Fruit fly (Drosophila melanogaster) whole organism, prepupa: ENCODE results near the gene Lztr1.

Experiments
- CG10669 ChIP-seq: fragments of 200-800 bp; sonication (Bioruptor generic); optimal IDR thresholded peaks from 3 replicates; lab custom pipeline; 2018; ENCODE audit warnings: missing biosample characterization, mild to moderate bottlenecking, missing genetic modification characterization, moderate library complexity
- CG11294 ChIP-seq: fragments of 200-800 bp; sonication (Bioruptor generic); IDR thresholded peaks from 2 replicates; pipeline ENCODE4 v1.3.6; 2022; ENCODE audit warnings: missing biosample characterization, missing genetic modification characterization
- CG11762 ChIP-seq: fragments of 200-800 bp; sonication (Bioruptor generic); optimal IDR thresholded peaks from 3 replicates; lab custom pipeline; 2016; ENCODE audit warnings: missing biosample characterization, missing genetic modification characterization; ENCODE audit not compliant: insufficient read depth
- CG11902 ChIP-seq: fragments of 200-800 bp; sonication (Bioruptor generic); optimal IDR thresholded peaks from 3 replicates; lab custom pipeline; 2016; ENCODE audit warnings: missing biosample characterization, missing genetic modification characterization
- CG1621 ChIP-seq: fragments of 200-800 bp; sonication (Bioruptor generic); optimal IDR thresholded peaks from 3 replicates; lab custom pipeline; 2018; ENCODE audit warnings: missing biosample characterization, mild to moderate bottlenecking, missing genetic modification characterization
- CG16779 ChIP-seq: fragments of 200-800 bp; sonication (Bioruptor generic); optimal IDR thresholded peaks from 3 replicates; lab custom pipeline; 2017; ENCODE audit warnings: missing biosample characterization, mild to moderate bottlenecking, missing genetic modification characterization
- CG3032 ChIP-seq: fragments of 200-800 bp; optimal IDR thresholded peaks from 2 replicates; lab custom pipeline; 2019; ENCODE audit warnings: missing biosample characterization, mild to moderate bottlenecking, missing genetic modification characterization, moderate library complexity
- CG31627 ChIP-seq: fragments of 200-800 bp; sonication (Bioruptor generic); optimal IDR thresholded peaks from 3 replicates; lab custom pipeline; 2016; ENCODE audit warnings: missing biosample characterization, missing genetic modification characterization
- CG32006 ChIP-seq: fragments of 200-800 bp; sonication (Bioruptor generic); optimal IDR thresholded peaks from 3 replicates; lab custom pipeline; 2017; ENCODE audit warnings: missing biosample characterization, mild to moderate bottlenecking, missing genetic modification characterization
- CG34406 ChIP-seq: fragments of 200-800 bp; sonication (Bioruptor generic); optimal IDR thresholded peaks from 3 replicates; lab custom pipeline; 2016; ENCODE audit warnings: missing biosample characterization, missing genetic modification characterization
- CG3919 ChIP-seq: fragments of 200-800 bp; sonication (Bioruptor generic); optimal IDR thresholded peaks from 3 replicates; lab custom pipeline; 2016; ENCODE audit warnings: missing biosample characterization, missing genetic modification characterization
- CG4318 ChIP-seq: fragments of 200-800 bp; sonication (Bioruptor generic); optimal IDR thresholded peaks from 3 replicates; lab custom pipeline; 2017; ENCODE audit warnings: missing biosample characterization, mild to moderate bottlenecking, missing genetic modification characterization
- CG6163 ChIP-seq: fragments of 200-800 bp; sonication (Bioruptor generic); IDR thresholded peaks from 3 replicates; pipeline ENCODE4 v1.3.6; 2022; ENCODE audit warnings: missing biosample characterization, missing genetic modification characterization
- CG6276 ChIP-seq: fragments of 200-800 bp; sonication (Bioruptor generic); optimal IDR thresholded peaks from 2 replicates; lab custom pipeline; 2017; ENCODE audit warnings: missing biosample characterization, mild to moderate bottlenecking, missing genetic modification characterization
- CG6792 ChIP-seq: fragments of 200-800 bp; sonication (Bioruptor generic); optimal IDR thresholded peaks from 3 replicates; lab custom pipeline; 2016; ENCODE audit warnings: missing biosample characterization, missing genetic modification characterization
- CG6808 ChIP-seq: fragments of 200-800 bp; sonication (Bioruptor generic); optimal IDR thresholded peaks from 3 replicates; lab custom pipeline; 2017; ENCODE audit warnings: missing biosample characterization, missing genetic modification characterization, mild to moderate bottlenecking, moderate library complexity, missing genetic modification reagents
- CG6854 ChIP-seq: fragments of 200-800 bp; sonication (Bioruptor generic); optimal IDR thresholded peaks from 2 replicates; lab custom pipeline; 2017; ENCODE audit warnings: missing biosample characterization, mild to moderate bottlenecking, missing genetic modification characterization
- CG7368 ChIP-seq: fragments of 200-800 bp; sonication (Bioruptor generic); optimal IDR thresholded peaks from 3 replicates; lab custom pipeline; 2016; ENCODE audit warnings: missing biosample characterization, missing genetic modification characterization
- CG8119 ChIP-seq: fragments of 200-800 bp; sonication (Bioruptor generic); IDR thresholded peaks from 3 replicates; pipeline ENCODE4 v1.3.6; 2022; ENCODE audit warnings: missing biosample characterization, missing genetic modification characterization
- CG8319 ChIP-seq: fragments of 200-800 bp; sonication (Bioruptor generic); optimal IDR thresholded peaks from 3 replicates; lab custom pipeline; 2016; ENCODE audit warnings: missing biosample characterization, missing genetic modification characterization
- CG8632 ChIP-seq: fragments of 200-800 bp; sonication (Bioruptor generic); optimal IDR thresholded peaks from 3 replicates; lab custom pipeline; 2016; ENCODE audit warnings: missing biosample characterization, missing genetic modification characterization
- CG9139 ChIP-seq: fragments of 200-800 bp; sonication (Bioruptor generic); optimal IDR thresholded peaks from 3 replicates; lab custom pipeline; 2017; ENCODE audit warnings: missing biosample characterization, mild to moderate bottlenecking, missing genetic modification characterization
- Eip75B ChIP-seq: fragments of 200-800 bp; sonication (Bioruptor generic); optimal IDR thresholded peaks from 3 replicates; lab custom pipeline; 2016; ENCODE audit warnings: missing biosample characterization, missing genetic modification characterization
- Eip93F ChIP-seq: fragments of 200-800 bp; sonication (Bioruptor generic); optimal IDR thresholded peaks from 2 replicates; lab custom pipeline; 2016; ENCODE audit warnings: missing biosample characterization, mild to moderate bottlenecking, missing genetic modification characterization
- Ets21C ChIP-seq: fragments of 200-800 bp; sonication (Bioruptor generic); optimal IDR thresholded peaks from 3 replicates; lab custom pipeline; 2016; ENCODE audit warnings: missing biosample characterization, missing genetic modification characterization
- Gug ChIP-seq: fragments of 200-800 bp; sonication (Bioruptor generic); IDR thresholded peaks from 2 replicates; pipeline ENCODE4 v1.3.6; 2022; ENCODE audit warnings: missing biosample characterization, missing genetic modification characterization
- Hr38 ChIP-seq: sonication (Bioruptor generic); optimal IDR thresholded peaks from 2 replicates; lab custom pipeline; 2016; ENCODE audit warnings: missing biosample characterization, missing genetic modification characterization
- Hr39 ChIP-seq: fragments of 200-800 bp; sonication (Bioruptor generic); optimal IDR thresholded peaks from 2 replicates; lab custom pipeline; 2016; ENCODE audit warnings: missing biosample characterization, missing genetic modification characterization
- Lpt ChIP-seq: fragments of 200-800 bp; sonication (Bioruptor generic); optimal IDR thresholded peaks from 3 replicates; lab custom pipeline; 2016; ENCODE audit warnings: missing biosample characterization, missing genetic modification characterization
- Met ChIP-seq: fragments of 200-800 bp; sonication (Bioruptor generic); optimal IDR thresholded peaks from 3 replicates; lab custom pipeline; 2016; ENCODE audit warnings: missing biosample characterization, missing genetic modification characterization
- OdsH ChIP-seq: fragments of 200-800 bp; sonication (Bioruptor generic); optimal IDR thresholded peaks from 3 replicates; lab custom pipeline; 2016; ENCODE audit warnings: missing biosample characterization, missing genetic modification characterization
- Smox ChIP-seq: fragments of 200-800 bp; sonication (Bioruptor generic); optimal IDR thresholded peaks from 3 replicates; lab custom pipeline; 2016; ENCODE audit warnings: missing biosample characterization, missing genetic modification characterization
- Sox14 ChIP-seq: fragments of 200-800 bp; sonication (Bioruptor generic); optimal IDR thresholded peaks from 3 replicates; lab custom pipeline; 2016; ENCODE audit warnings: missing biosample characterization, missing genetic modification characterization
- Sox15 ChIP-seq: fragments of 200-800 bp; sonication (Bioruptor generic); optimal IDR thresholded peaks from 3 replicates; lab custom pipeline; 2016; ENCODE audit warnings: missing biosample characterization, missing genetic modification characterization
- achi ChIP-seq: fragments of 200-800 bp; sonication (Bioruptor generic); optimal IDR thresholded peaks from 3 replicates; lab custom pipeline; 2016; ENCODE audit warnings: missing biosample characterization, missing genetic modification characterization
- acj6 ChIP-seq: fragments of 200-800 bp; sonication (Bioruptor generic); optimal IDR thresholded peaks from 3 replicates; lab custom pipeline; 2016; ENCODE audit warnings: missing biosample characterization, missing genetic modification characterization
- dac ChIP-seq: fragments of 200-800 bp; sonication (Bioruptor generic); optimal IDR thresholded peaks from 2 replicates; lab custom pipeline; 2017; ENCODE audit warnings: missing biosample characterization, mild to moderate bottlenecking, missing genetic modification characterization
- eg ChIP-seq: fragments of 200-800 bp; sonication (Bioruptor generic); IDR thresholded peaks from 3 replicates; pipeline ENCODE4 v1.3.6; 2022; ENCODE audit warnings: missing biosample characterization, missing genetic modification characterization
- esn ChIP-seq: fragments of 200-800 bp; sonication (Bioruptor generic); optimal IDR thresholded peaks from 2 replicates; lab custom pipeline; 2016; ENCODE audit warnings: missing biosample characterization, mild to moderate bottlenecking, missing genetic modification characterization, moderate library complexity
- fd59A ChIP-seq: fragments of 200-800 bp; sonication (Bioruptor generic); optimal IDR thresholded peaks from 2 replicates; lab custom pipeline; 2017; ENCODE audit warnings: missing biosample characterization, mild to moderate bottlenecking, missing genetic modification characterization, missing genetic modification reagents
- fd85E ChIP-seq: fragments of 200-800 bp; sonication (Bioruptor generic); optimal IDR thresholded peaks from 3 replicates; lab custom pipeline; 2016; ENCODE audit warnings: missing biosample characterization, missing genetic modification characterization
- fkh ChIP-seq: fragments of 200-800 bp; sonication (Bioruptor generic); optimal IDR thresholded peaks from 3 replicates; lab custom pipeline; 2017; ENCODE audit warnings: missing biosample characterization, mild to moderate bottlenecking, missing genetic modification characterization, moderate library complexity
- lz ChIP-seq: fragments of 200-800 bp; sonication (Bioruptor generic); optimal IDR thresholded peaks from 3 replicates; lab custom pipeline; 2016; ENCODE audit warnings: missing biosample characterization, missing genetic modification characterization
- net ChIP-seq: fragments of 200-800 bp; sonication (Bioruptor generic); optimal IDR thresholded peaks from 3 replicates; lab custom pipeline; 2016; ENCODE audit warnings: missing biosample characterization, missing genetic modification characterization
- salr ChIP-seq, 2 experiments: fragments of 200-800 bp; sonication (Bioruptor generic); optimal IDR thresholded peaks; 3 replicates each; lab custom pipeline; 2016 to 2018; ENCODE audit warnings: missing biosample characterization in 2 of 2, missing genetic modification characterization in 2 of 2, mild to moderate bottlenecking in 1 of 2
- spab ChIP-seq: fragments of 200-800 bp; sonication (Bioruptor generic); optimal IDR thresholded peaks from 2 replicates; lab custom pipeline; 2017; ENCODE audit warnings: missing biosample characterization, mild to moderate bottlenecking, missing genetic modification characterization, missing genetic modification reagents
- ss ChIP-seq, 2 experiments: fragments of 200-800 bp; sonication (Bioruptor generic); optimal IDR thresholded peaks; 2 replicates in 1 of 2; 3 replicates in 1 of 2; lab custom pipeline; 2017 to 2018; ENCODE audit warnings: mild to moderate bottlenecking in 2 of 2, missing biosample characterization in 2 of 2, missing genetic modification characterization in 2 of 2, moderate library complexity in 1 of 2
- svp ChIP-seq: fragments of 200-800 bp; sonication (Bioruptor generic); peaks from one replicate; lab custom pipeline; 2016; ENCODE audit warnings: missing biosample characterization, missing genetic modification characterization
- topi ChIP-seq: fragments of 200-800 bp; sonication (Bioruptor generic); optimal IDR thresholded peaks from 3 replicates; lab custom pipeline; 2016; ENCODE audit warnings: missing biosample characterization, missing genetic modification characterization
- vri ChIP-seq: fragments of 200-800 bp; sonication (Bioruptor generic); optimal IDR thresholded peaks from 3 replicates; lab custom pipeline; 2016; ENCODE audit warnings: missing biosample characterization, mild to moderate bottlenecking, missing genetic modification characterization

Lztr1 gene

dm6 chrX:935049-935900, 7.9 kb upstream of the Lztr1 start, which contains the start of gene TRAM:
Gene TRAM, plus strand, starts transcription at chrX:935232.
- TF ChIP-seq fkh (GFP tag; lab: Kevin White, UChicago), result peak; percentile 98
- TF ChIP-seq CG10669 (GFP tag; lab: Kevin White, UChicago), result peak; percentile 98
- TF ChIP-seq CG3032 (tag; lab: Kevin White, UChicago), result peak; percentile 97
- peak; percentile 97 for TF ChIP-seq CG6792 (GFP tag; lab: Kevin White, UChicago)
- peak; percentile 97 for TF ChIP-seq Eip75B (GFP tag; lab: Kevin White, UChicago)
- TF ChIP-seq Lpt (GFP tag; lab: Kevin White, UChicago), result peak; percentile 97
- TF ChIP-seq CG4318 (GFP tag; lab: Kevin White, UChicago), result peak; percentile 97
- peak; percentile 96 for TF ChIP-seq acj6 (GFP tag; lab: Kevin White, UChicago)
- peak; percentile 99 for TF ChIP-seq CG6163 (GFP tag; lab: Robert Waterston, UW)
- peak; percentile 98 for TF ChIP-seq CG11294
- peak; percentile 95 for TF ChIP-seq fd85E
- TF ChIP-seq spab, result peak; percentile 96
- TF ChIP-seq CG32006, result peak; percentile 98
- peak; percentile 96 for TF ChIP-seq CG16779 (tag; lab: Kevin White, UChicago)
- TF ChIP-seq salr (GFP tag; optimal IDR thresholded peaks at IDR 0.05; lab: Kevin White, UChicago), result peak in 1 of 2 experiments; percentile 96
- TF ChIP-seq Hr38 (GFP tag; lab: Kevin White, UChicago), result peak; percentile 77
- TF ChIP-seq CG1621 (tag; lab: Kevin White, UChicago), result peak; percentile 96
- TF ChIP-seq svp, result peak; percentile 98
- TF ChIP-seq CG7368 (GFP tag; lab: Kevin White, UChicago), result peak; percentile 98
- peak; percentile 97 for TF ChIP-seq achi (GFP tag; lab: Kevin White, UChicago)
- peak; percentile 94 for TF ChIP-seq CG8319 (GFP tag; lab: Kevin White, UChicago)
- peak; percentile 94 for TF ChIP-seq CG11762 (GFP tag; lab: Kevin White, UChicago)
- peak; percentile 96 for TF ChIP-seq CG9139 (GFP tag; lab: Kevin White, UChicago)
- peak; percentile 97 for TF ChIP-seq net (GFP tag; lab: Kevin White, UChicago)
- peak; percentile 97 for TF ChIP-seq Hr39 (GFP tag; lab: Kevin White, UChicago)
- peak; percentile 97 for TF ChIP-seq CG6808 (GFP tag; lab: Kevin White, UChicago)
- TF ChIP-seq esn (GFP tag; lab: Kevin White, UChicago), result peak; percentile 97
- peak; percentile 95 for TF ChIP-seq vri
- TF ChIP-seq Smox, result peak; percentile 96
- TF ChIP-seq Eip93F, result peak; percentile 88
- peak; percentile 96 for TF ChIP-seq topi (GFP tag; lab: Kevin White, UChicago)
- peak; percentile 97 for TF ChIP-seq Met (GFP tag; lab: Kevin White, UChicago)
- TF ChIP-seq ss (GFP tag; optimal IDR thresholded peaks at IDR 0.05; lab: Kevin White, UChicago), result peak; percentile 98 to 99
- peak; percentile 98 for TF ChIP-seq Sox14
- peak; percentile 99 for TF ChIP-seq eg
- peak; percentile 98 for TF ChIP-seq CG6276
- peak; percentile 99 for TF ChIP-seq Gug (GFP tag; lab: Robert Waterston, UW)
- TF ChIP-seq CG8632 (GFP tag; lab: Kevin White, UChicago), result peak; percentile 95
- TF ChIP-seq CG3919, result peak; percentile 98
- peak; percentile 95 for TF ChIP-seq CG34406 (GFP tag; lab: Kevin White, UChicago)
- TF ChIP-seq CG31627 (GFP tag; lab: Kevin White, UChicago), result peak; percentile 97
- TF ChIP-seq OdsH, result peak; percentile 97
- TF ChIP-seq Ets21C (GFP tag; lab: Kevin White, UChicago), result peak; percentile 95
- TF ChIP-seq CG6854 (GFP tag; lab: Kevin White, UChicago), result peak; percentile 95
- TF ChIP-seq fd59A (GFP tag; lab: Kevin White, UChicago), result peak; percentile 98
- TF ChIP-seq CG11902 (GFP tag; lab: Kevin White, UChicago), result peak; percentile 96
- peak; percentile 98 for TF ChIP-seq lz (GFP tag; lab: Kevin White, UChicago)
- TF ChIP-seq CG8119, result peak; percentile 99
- peak; percentile 99 for TF ChIP-seq dac (GFP tag; lab: Kevin White, UChicago)
- peak; percentile 97 for TF ChIP-seq Sox15 (GFP tag; lab: Kevin White, UChicago)
